Worm (Caenorhabditis elegans) whole organism, midembryonic: ENCODE results near the gene K10C2.2.

Experiments
- T22C8.4 ChIP-seq: fragments of 200-800 bp; sonication (Bioruptor generic); IDR thresholded peaks from 2 replicates; pipeline ENCODE4 v1.3.6; 2022; ENCODE audit warnings: missing genetic modification characterization, missing compliant biosample characterization
- cog-1 ChIP-seq: sonication (generic microtip); optimal IDR thresholded peaks from 2 replicates; lab custom pipeline; 2016; ENCODE audit warnings: missing genetic modification characterization, missing compliant biosample characterization
- flt-1 ChIP-seq: fragments of 200-800 bp; sonication (Bioruptor generic); IDR thresholded peaks from 2 replicates; pipeline ENCODE4 v1.3.6; 2022; ENCODE audit warnings: missing genetic modification characterization, missing compliant biosample characterization
- klf-2 ChIP-seq: fragments of 200-800 bp; sonication (Bioruptor generic); conservative IDR thresholded peaks from 2 replicates; pipeline ENCODE4 v1.3.6; 2022; ENCODE audit warnings: missing genetic modification reagents, missing genetic modification characterization, missing compliant biosample characterization
- med-1 ChIP-seq: sonication (generic microtip); optimal IDR thresholded peaks from 2 replicates; lab custom pipeline; 2017; ENCODE audit warnings: missing genetic modification characterization, mild to moderate bottlenecking, missing compliant biosample characterization, antibody characterized with exemption, missing genetic modification reagents; ENCODE audit not compliant: insufficient read depth
- ref-1 ChIP-seq: fragments of 200-800 bp; sonication (Bioruptor generic); conservative IDR thresholded peaks from 2 replicates; pipeline ENCODE4 v1.3.6; 2022; ENCODE audit warnings: missing genetic modification reagents, missing genetic modification characterization, missing compliant biosample characterization
- tab-1 ChIP-seq: fragments of 200-800 bp; sonication (Bioruptor generic); IDR thresholded peaks from 2 replicates; pipeline ENCODE4 v1.3.6; 2022; ENCODE audit warnings: missing genetic modification characterization, missing compliant biosample characterization
- ztf-23 ChIP-seq: fragments of 200-800 bp; sonication (Bioruptor generic); IDR thresholded peaks from 2 replicates; pipeline ENCODE4 v1.3.6; 2022; ENCODE audit warnings: missing genetic modification reagents, missing genetic modification characterization, missing compliant biosample characterization
- ztf-29 ChIP-seq: fragments of 200-800 bp; sonication (Bioruptor generic); IDR thresholded peaks from 2 replicates; pipeline ENCODE4 v1.3.6; 2022; ENCODE audit warnings: missing genetic modification reagents, missing genetic modification characterization, missing compliant biosample characterization

The K10C2.2 gene

ce11 chrX:6385185-6385584 is 48.4 kb downstream of the K10C2.2 start, which contains the start of gene igdb-3:
igdb-3 (plus strand) TSS chrX:6385485.
- no peak for TF ChIP-seq T22C8.4
- TF ChIP-seq tab-1 (GFP tag; lab: Robert Waterston, UW), result no peak
- TF ChIP-seq ztf-29, result no peak
- no peak for TF ChIP-seq med-1 (GFP tag; lab: Kevin White, UChicago)
- no peak for TF ChIP-seq klf-2 (GFP tag; lab: Robert Waterston, UW)
- no peak for TF ChIP-seq ztf-23
- no peak for TF ChIP-seq flt-1 (GFP tag; lab: Robert Waterston, UW)
- TF ChIP-seq cog-1 (tag; lab: Kevin White, UChicago), result no peak
- no peak for TF ChIP-seq ref-1 (GFP tag; lab: Robert Waterston, UW)

ce11 chrX:6384537-6384936 is 49.1 kb downstream of the K10C2.2 start:
- TF ChIP-seq ref-1 (GFP tag; lab: Robert Waterston, UW) (no peak), T22C8.4 (no peak), flt-1 (GFP tag; lab: Robert Waterston, UW) (no peak), tab-1 (GFP tag; lab: Robert Waterston, UW) (no peak), cog-1 (tag; lab: Kevin White, UChicago) (no peak)

ce11 chrX:6382930-6383329 is 50.7 kb downstream of the K10C2.2 start:
- TF ChIP-seq tab-1 (GFP tag; lab: Robert Waterston, UW), result no peak
- no peak for TF ChIP-seq ztf-23
- no peak for TF ChIP-seq cog-1 (tag; lab: Kevin White, UChicago)
- no peak for TF ChIP-seq klf-2 (GFP tag; lab: Robert Waterston, UW)
- no peak for TF ChIP-seq ztf-29
- TF ChIP-seq T22C8.4, result no peak
- TF ChIP-seq ref-1 (GFP tag; lab: Robert Waterston, UW), result no peak
- TF ChIP-seq flt-1 (GFP tag; lab: Robert Waterston, UW), result no peak
- no peak for TF ChIP-seq med-1 (GFP tag; lab: Kevin White, UChicago)
